Fruit fly (Drosophila melanogaster) whole organism, prepupa: ENCODE results near the gene Polr3H.

Source experiments
- CG10631 ChIP-seq: fragments of 200-800 bp; sonication (Bioruptor generic); optimal IDR thresholded peaks from 2 replicates; lab custom pipeline; 2016; ENCODE audit warnings: missing biosample characterization, missing genetic modification characterization
- CG11294 ChIP-seq: fragments of 200-800 bp; sonication (Bioruptor generic); IDR thresholded peaks from 2 replicates; pipeline ENCODE4 v1.3.6; 2022; ENCODE audit warnings: missing biosample characterization, missing genetic modification characterization
- CG11762 ChIP-seq: fragments of 200-800 bp; sonication (Bioruptor generic); optimal IDR thresholded peaks from 3 replicates; lab custom pipeline; 2016; ENCODE audit warnings: missing biosample characterization, missing genetic modification characterization; ENCODE audit not compliant: insufficient read depth
- CG11902 ChIP-seq: fragments of 200-800 bp; sonication (Bioruptor generic); optimal IDR thresholded peaks from 3 replicates; lab custom pipeline; 2016; ENCODE audit warnings: missing biosample characterization, missing genetic modification characterization
- CG15336 ChIP-seq: fragments of 200-800 bp; sonication (Bioruptor generic); IDR thresholded peaks from 2 replicates; pipeline ENCODE4 v1.3.6; 2022; ENCODE audit warnings: missing biosample characterization, missing genetic modification characterization
- CG1621 ChIP-seq: fragments of 200-800 bp; sonication (Bioruptor generic); optimal IDR thresholded peaks from 3 replicates; lab custom pipeline; 2018; ENCODE audit warnings: missing biosample characterization, mild to moderate bottlenecking, missing genetic modification characterization
- CG16779 ChIP-seq: fragments of 200-800 bp; sonication (Bioruptor generic); optimal IDR thresholded peaks from 3 replicates; lab custom pipeline; 2017; ENCODE audit warnings: missing biosample characterization, mild to moderate bottlenecking, missing genetic modification characterization
- CG31627 ChIP-seq: fragments of 200-800 bp; sonication (Bioruptor generic); optimal IDR thresholded peaks from 3 replicates; lab custom pipeline; 2016; ENCODE audit warnings: missing biosample characterization, missing genetic modification characterization
- CG32006 ChIP-seq: fragments of 200-800 bp; sonication (Bioruptor generic); optimal IDR thresholded peaks from 3 replicates; lab custom pipeline; 2017; ENCODE audit warnings: missing biosample characterization, mild to moderate bottlenecking, missing genetic modification characterization
- CG34406 ChIP-seq: fragments of 200-800 bp; sonication (Bioruptor generic); optimal IDR thresholded peaks from 3 replicates; lab custom pipeline; 2016; ENCODE audit warnings: missing biosample characterization, missing genetic modification characterization
- CG3919 ChIP-seq: fragments of 200-800 bp; sonication (Bioruptor generic); optimal IDR thresholded peaks from 3 replicates; lab custom pipeline; 2016; ENCODE audit warnings: missing biosample characterization, missing genetic modification characterization
- CG4318 ChIP-seq: fragments of 200-800 bp; sonication (Bioruptor generic); optimal IDR thresholded peaks from 3 replicates; lab custom pipeline; 2017; ENCODE audit warnings: missing biosample characterization, mild to moderate bottlenecking, missing genetic modification characterization
- CG6163 ChIP-seq: fragments of 200-800 bp; sonication (Bioruptor generic); IDR thresholded peaks from 3 replicates; pipeline ENCODE4 v1.3.6; 2022; ENCODE audit warnings: missing biosample characterization, missing genetic modification characterization
- CG6276 ChIP-seq: fragments of 200-800 bp; sonication (Bioruptor generic); optimal IDR thresholded peaks from 2 replicates; lab custom pipeline; 2017; ENCODE audit warnings: missing biosample characterization, mild to moderate bottlenecking, missing genetic modification characterization
- CG8632 ChIP-seq: fragments of 200-800 bp; sonication (Bioruptor generic); optimal IDR thresholded peaks from 3 replicates; lab custom pipeline; 2016; ENCODE audit warnings: missing biosample characterization, missing genetic modification characterization
- CG9139 ChIP-seq: fragments of 200-800 bp; sonication (Bioruptor generic); optimal IDR thresholded peaks from 3 replicates; lab custom pipeline; 2017; ENCODE audit warnings: missing biosample characterization, mild to moderate bottlenecking, missing genetic modification characterization
- Eip78C ChIP-seq: fragments of 200-800 bp; sonication (Bioruptor generic); peaks from one replicate; lab custom pipeline; 2016; ENCODE audit warnings: missing biosample characterization, missing genetic modification characterization
- Ets21C ChIP-seq: fragments of 200-800 bp; sonication (Bioruptor generic); optimal IDR thresholded peaks from 3 replicates; lab custom pipeline; 2016; ENCODE audit warnings: missing biosample characterization, missing genetic modification characterization
- Ets96B ChIP-seq: fragments of 200-800 bp; optimal IDR thresholded peaks from 2 replicates; lab custom pipeline; 2019; ENCODE audit warnings: missing biosample characterization, mild to moderate bottlenecking, missing genetic modification characterization, moderate library complexity
- Gug ChIP-seq: fragments of 200-800 bp; sonication (Bioruptor generic); IDR thresholded peaks from 2 replicates; pipeline ENCODE4 v1.3.6; 2022; ENCODE audit warnings: missing biosample characterization, missing genetic modification characterization
- Hr38 ChIP-seq: sonication (Bioruptor generic); optimal IDR thresholded peaks from 2 replicates; lab custom pipeline; 2016; ENCODE audit warnings: missing biosample characterization, missing genetic modification characterization
- Hr39 ChIP-seq: fragments of 200-800 bp; sonication (Bioruptor generic); optimal IDR thresholded peaks from 2 replicates; lab custom pipeline; 2016; ENCODE audit warnings: missing biosample characterization, missing genetic modification characterization
- Lpt ChIP-seq: fragments of 200-800 bp; sonication (Bioruptor generic); optimal IDR thresholded peaks from 3 replicates; lab custom pipeline; 2016; ENCODE audit warnings: missing biosample characterization, missing genetic modification characterization
- Met ChIP-seq: fragments of 200-800 bp; sonication (Bioruptor generic); optimal IDR thresholded peaks from 3 replicates; lab custom pipeline; 2016; ENCODE audit warnings: missing biosample characterization, missing genetic modification characterization
- Sox14 ChIP-seq: fragments of 200-800 bp; sonication (Bioruptor generic); optimal IDR thresholded peaks from 3 replicates; lab custom pipeline; 2016; ENCODE audit warnings: missing biosample characterization, missing genetic modification characterization
- achi ChIP-seq: fragments of 200-800 bp; sonication (Bioruptor generic); optimal IDR thresholded peaks from 3 replicates; lab custom pipeline; 2016; ENCODE audit warnings: missing biosample characterization, missing genetic modification characterization
- dac ChIP-seq: fragments of 200-800 bp; sonication (Bioruptor generic); optimal IDR thresholded peaks from 2 replicates; lab custom pipeline; 2017; ENCODE audit warnings: missing biosample characterization, mild to moderate bottlenecking, missing genetic modification characterization
- dsx ChIP-seq: fragments of 200-800 bp; optimal IDR thresholded peaks from 3 replicates; lab custom pipeline; 2019; ENCODE audit warnings: missing biosample characterization, mild to moderate bottlenecking, missing genetic modification characterization, moderate library complexity; ENCODE audit not compliant: poor library complexity, severe bottlenecking
- fd85E ChIP-seq: fragments of 200-800 bp; sonication (Bioruptor generic); optimal IDR thresholded peaks from 3 replicates; lab custom pipeline; 2016; ENCODE audit warnings: missing biosample characterization, missing genetic modification characterization
- fkh ChIP-seq: fragments of 200-800 bp; sonication (Bioruptor generic); optimal IDR thresholded peaks from 3 replicates; lab custom pipeline; 2017; ENCODE audit warnings: missing biosample characterization, mild to moderate bottlenecking, missing genetic modification characterization, moderate library complexity
- ss ChIP-seq, 2 experiments: fragments of 200-800 bp; sonication (Bioruptor generic); optimal IDR thresholded peaks; 2 replicates in 1 of 2; 3 replicates in 1 of 2; lab custom pipeline; 2017 to 2018; ENCODE audit warnings: mild to moderate bottlenecking in 2 of 2, missing biosample characterization in 2 of 2, missing genetic modification characterization in 2 of 2, moderate library complexity in 1 of 2
- topi ChIP-seq: fragments of 200-800 bp; sonication (Bioruptor generic); optimal IDR thresholded peaks from 3 replicates; lab custom pipeline; 2016; ENCODE audit warnings: missing biosample characterization, missing genetic modification characterization

The Polr3H gene

DNA sequence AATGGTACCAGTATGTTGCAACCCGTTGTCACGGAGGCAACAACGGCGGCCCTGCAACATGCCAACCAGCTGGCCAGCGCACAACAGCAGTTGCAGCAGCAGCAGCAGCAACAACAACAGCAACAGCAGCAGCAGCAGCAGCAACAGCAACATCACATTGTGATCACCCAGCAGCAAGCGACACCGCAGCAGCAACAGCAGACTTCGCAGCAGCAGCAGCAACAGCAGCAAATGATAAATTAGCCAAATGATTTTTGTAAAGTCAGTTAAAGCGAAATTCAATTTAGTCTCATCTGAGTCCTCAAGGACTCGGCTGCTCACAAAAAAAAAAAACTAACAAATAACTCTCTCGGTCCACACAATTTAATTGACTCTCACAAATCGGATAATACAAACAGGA, 44.3 kb upstream of the Polr3H start:
- TF ChIP-seq Hr38: no peak
- TF ChIP-seq dsx: no peak
- TF ChIP-seq Ets21C (GFP tag; lab: Kevin White, UChicago): no peak
- no peak for TF ChIP-seq topi (GFP tag; lab: Kevin White, UChicago)
- no peak for TF ChIP-seq ss (GFP tag; optimal IDR thresholded peaks at IDR 0.05; lab: Kevin White, UChicago)
- TF ChIP-seq CG1621: no peak
- no peak for TF ChIP-seq fd85E (GFP tag; lab: Kevin White, UChicago)
- no peak for TF ChIP-seq CG11294 (GFP tag; lab: Robert Waterston, UW)

DNA sequence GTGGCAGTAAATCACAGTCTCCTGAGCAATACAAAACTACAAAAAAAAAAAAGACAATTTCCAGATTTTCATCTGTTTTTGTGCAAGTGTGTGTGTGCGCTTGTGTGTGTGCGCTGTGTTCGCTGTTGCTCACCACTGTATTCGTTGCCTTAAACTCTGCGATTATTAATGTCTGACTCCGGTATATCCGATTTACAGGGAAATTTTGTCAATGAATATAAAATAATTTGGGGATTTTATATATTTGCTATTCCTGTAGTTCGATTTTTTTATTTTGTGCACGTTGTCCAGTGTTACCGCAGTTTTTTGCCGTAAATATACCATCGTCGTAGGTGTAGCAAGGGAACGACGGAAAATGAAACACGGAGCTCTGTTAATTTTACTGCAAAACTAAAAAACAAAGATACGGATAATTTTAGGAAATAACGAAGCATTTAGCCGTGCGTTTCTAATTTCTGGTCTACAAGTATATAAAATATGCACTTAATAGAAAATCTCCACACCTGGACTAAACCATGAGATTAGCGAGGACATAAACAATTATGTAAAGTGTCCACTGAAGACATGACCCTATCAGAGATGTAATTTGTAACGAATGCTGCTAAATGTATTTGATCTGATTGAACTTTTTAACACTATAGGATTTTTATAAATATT, 39.3 kb upstream of the Polr3H start, which contains the start of gene Duba:
Duba (minus strand) TSS at position 313 of the 657 bp plus-strand sequence.
- TF ChIP-seq CG11762 (GFP tag; lab: Kevin White, UChicago) (no peak), CG15336 (GFP tag; lab: Robert Waterston, UW) (0 out of 2 replicates have a peak, but pooled peaks have one; percentile 44), CG1621 (peak; percentile 99), CG34406 (GFP tag; lab: Kevin White, UChicago) (no peak), ss (GFP tag; optimal IDR thresholded peaks at IDR 0.05; lab: Kevin White, UChicago) (peak in 1 of 2 experiments; percentile 38), Eip78C (GFP tag; lab: Kevin White, UChicago) (peak; percentile 71), Sox14 (GFP tag; lab: Kevin White, UChicago) (peak; percentile 9)

DNA sequence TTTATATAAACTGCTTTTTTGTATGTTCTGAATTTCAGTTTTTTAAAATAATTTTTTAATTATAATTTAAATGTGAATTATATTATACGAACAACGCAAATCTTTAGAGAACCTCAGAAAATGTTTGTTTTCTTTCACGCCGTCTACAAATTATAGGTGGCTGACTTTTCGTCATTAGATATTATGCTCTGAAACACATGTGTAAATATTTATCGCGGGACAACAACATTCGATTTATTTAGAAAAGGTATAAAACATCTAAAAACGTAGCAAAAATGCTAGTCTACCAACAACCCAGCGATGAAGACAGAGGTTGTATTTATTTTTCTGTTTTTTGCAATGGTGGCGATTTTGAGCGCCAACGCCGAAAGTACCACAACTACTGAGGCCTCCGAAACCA, 38.7 kb upstream of the Polr3H start, which contains the start of gene CG42832:
CG42832 (plus strand) TSS at position 301 of the 400 bp plus-strand sequence.
- TF ChIP-seq fkh (GFP tag; lab: Kevin White, UChicago) (peak; percentile 5), Gug (no peak)

DNA sequence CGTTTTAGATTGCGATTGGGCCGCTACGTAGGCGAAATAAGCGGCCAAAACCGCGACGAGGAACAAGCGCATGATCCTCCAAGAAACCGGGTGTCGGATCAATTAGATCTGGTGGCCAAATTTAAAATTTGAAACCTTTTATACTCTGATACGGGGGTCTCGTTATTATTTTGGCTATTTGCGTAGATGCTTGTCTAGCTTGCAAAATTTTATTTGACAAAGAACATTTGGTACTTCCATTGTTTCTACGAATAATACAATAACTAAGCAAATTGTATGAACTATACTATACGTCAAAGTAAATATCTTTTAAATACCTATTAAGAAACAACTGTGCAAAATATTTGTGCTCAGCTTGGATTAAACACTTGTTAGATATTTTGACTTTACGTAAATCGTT, 28.6 kb upstream of the Polr3H start, which contains the start of gene Muc68Ca:
Muc68Ca (minus strand) TSS at position 101 of the 400 bp plus-strand sequence.
- TF ChIP-seq topi (GFP tag; lab: Kevin White, UChicago): no peak
- TF ChIP-seq CG11762 (GFP tag; lab: Kevin White, UChicago): no peak
- TF ChIP-seq CG4318 (GFP tag; lab: Kevin White, UChicago): no peak
- TF ChIP-seq CG9139: no peak
- no peak for TF ChIP-seq Hr38
- TF ChIP-seq Hr39 (GFP tag; lab: Kevin White, UChicago): no peak
- TF ChIP-seq CG11902 (GFP tag; lab: Kevin White, UChicago): no peak
- no peak for TF ChIP-seq CG8632 (GFP tag; lab: Kevin White, UChicago)
- TF ChIP-seq CG16779: no peak
- no peak for TF ChIP-seq Sox14 (GFP tag; lab: Kevin White, UChicago)
- no peak for TF ChIP-seq CG10631 (GFP tag; lab: Kevin White, UChicago)
- no peak for TF ChIP-seq CG32006 (GFP tag; lab: Kevin White, UChicago)
- no peak for TF ChIP-seq dac
- no peak for TF ChIP-seq Lpt (GFP tag; lab: Kevin White, UChicago)
- TF ChIP-seq achi: no peak
- TF ChIP-seq CG3919: no peak
- no peak for TF ChIP-seq CG31627 (GFP tag; lab: Kevin White, UChicago)
- TF ChIP-seq Met (GFP tag; lab: Kevin White, UChicago): no peak
- no peak for TF ChIP-seq fkh (GFP tag; lab: Kevin White, UChicago)
- TF ChIP-seq CG6276 (GFP tag; lab: Kevin White, UChicago): no peak

DNA sequence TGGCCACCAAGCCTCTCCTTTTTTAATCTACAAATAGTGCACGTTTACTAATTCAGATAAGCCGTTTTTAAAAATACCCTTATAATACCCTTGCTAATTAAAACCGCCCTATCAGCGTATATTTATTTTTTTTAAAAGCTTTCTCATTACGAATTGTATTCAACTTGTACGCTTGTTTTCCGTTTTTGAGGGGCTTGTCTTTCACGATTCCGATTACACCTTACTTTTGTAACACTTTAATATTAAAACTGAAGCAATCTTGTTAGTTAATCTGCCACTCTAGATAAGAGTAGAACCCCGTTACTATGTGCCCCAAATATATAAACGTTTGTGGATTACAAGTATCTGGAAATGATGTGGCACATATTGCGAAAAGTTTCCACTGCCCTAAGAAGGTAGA, 25.8 kb upstream of the Polr3H start:
- TF ChIP-seq CG6163 (GFP tag; lab: Robert Waterston, UW): no peak
- TF ChIP-seq Ets96B: no peak
